Worm (Caenorhabditis elegans) whole organism, L1 larva: ENCODE data around the gene C25E10.10.
A peak's percentile ranks its signal among the peaks of the same experiment; 100 is the strongest.

Experiments used
- C16A3.4 ChIP-seq: fragments of 150-350 bp; optimal IDR thresholded peaks from 2 replicates; lab custom pipeline; 2014; ENCODE audit warnings: missing biosample characterization, missing genetic modification characterization
- C34B4.2 ChIP-seq: sonication (generic microtip); optimal IDR thresholded peaks from 2 replicates; lab custom pipeline; 2017; ENCODE audit warnings: mild to moderate bottlenecking, missing genetic modification characterization, missing compliant biosample characterization
- Y116A8C.19 ChIP-seq: sonication (generic microtip); optimal IDR thresholded peaks from 2 replicates; lab custom pipeline; 2016; ENCODE audit warnings: missing compliant biosample characterization, missing genetic modification characterization, borderline replicate concordance
- aha-1 ChIP-seq: fragments of 150-350 bp; optimal IDR thresholded peaks from 2 replicates; lab custom pipeline; 2014; ENCODE audit warnings: missing biosample characterization, missing genetic modification characterization
- alr-1 ChIP-seq: fragments of 200-800 bp; sonication (Bioruptor generic); optimal IDR thresholded peaks from 2 replicates; lab custom pipeline; 2018; ENCODE audit warnings: borderline replicate concordance, mild to moderate bottlenecking, missing genetic modification characterization, missing compliant biosample characterization
- aly-2 ChIP-seq: fragments of 150-350 bp; optimal IDR thresholded peaks from 2 replicates; lab custom pipeline; 2014; ENCODE audit warnings: missing biosample characterization, missing genetic modification characterization
- blmp-1 ChIP-seq: fragments of 150-350 bp; optimal IDR thresholded peaks from 2 replicates; lab custom pipeline; 2014; ENCODE audit warnings: missing biosample characterization, missing genetic modification characterization
- ceh-82 ChIP-seq, 3 experiments: fragments of 150-350 bp in 1 of 3; sonication (generic microtip) in 2 of 3; optimal IDR thresholded peaks; 2 replicates each; lab custom pipeline; 2014 to 2017; ENCODE audit warnings: missing biosample characterization in 3 of 3, missing genetic modification characterization in 3 of 3
- ceh-88 ChIP-seq: fragments of 200-800 bp; sonication (Bioruptor generic); IDR thresholded peaks from 2 replicates; pipeline ENCODE4 v1.3.6; 2022; ENCODE audit warnings: missing genetic modification characterization, missing compliant biosample characterization
- dpl-1 ChIP-seq, 3 experiments: fragments of 150-350 bp in 2 of 3; sonication (generic microtip) in 1 of 3; optimal IDR thresholded peaks; 2 replicates each; lab custom pipeline; 2014 to 2017; ENCODE audit warnings: missing biosample characterization in 3 of 3, missing genetic modification characterization in 3 of 3, missing genetic modification reagents in 3 of 3
- dsc-1 ChIP-seq: sonication (generic microtip); optimal IDR thresholded peaks from 2 replicates; lab custom pipeline; 2016; ENCODE audit warnings: mild to moderate bottlenecking, missing genetic modification characterization, missing compliant biosample characterization
- efl-1 ChIP-seq, 4 experiments: fragments of 150-350 bp; optimal IDR thresholded peaks in 3 of 4; peaks in 1 of 4; 1 replicate in 1 of 4; 2 replicates in 3 of 4; lab custom pipeline; 2014; ENCODE audit warnings: missing biosample characterization in 2 of 4, missing genetic modification characterization in 2 of 4, missing genetic modification reagents in 2 of 4
- ets-5 ChIP-seq: fragments of 200-800 bp; sonication (Bioruptor generic); IDR thresholded peaks from 2 replicates; pipeline ENCODE4 v1.3.6; 2022; ENCODE audit warnings: missing genetic modification characterization, missing compliant biosample characterization
- fkh-10 ChIP-seq: sonication (generic microtip); optimal IDR thresholded peaks from 2 replicates; lab custom pipeline; 2017; ENCODE audit warnings: missing biosample characterization, missing genetic modification reagents, missing genetic modification characterization
- fkh-8 ChIP-seq: sonication (generic microtip); optimal IDR thresholded peaks from 2 replicates; lab custom pipeline; 2016; ENCODE audit warnings: mild to moderate bottlenecking, missing genetic modification characterization, missing compliant biosample characterization
- hlh-17 ChIP-seq: fragments of 200-800 bp; sonication (Bioruptor generic); optimal IDR thresholded peaks from 2 replicates; lab custom pipeline; 2018; ENCODE audit warnings: missing genetic modification characterization, mild to moderate bottlenecking, missing compliant biosample characterization, moderate library complexity, borderline replicate concordance
- hpl-2 ChIP-seq: fragments of 150-350 bp; optimal IDR thresholded peaks from 2 replicates; lab custom pipeline; 2014; ENCODE audit warnings: missing biosample characterization, missing genetic modification reagents, missing genetic modification characterization
- lin-13 ChIP-seq: fragments of 150-350 bp; optimal IDR thresholded peaks from 2 replicates; lab custom pipeline; 2014; ENCODE audit warnings: missing biosample characterization, missing genetic modification reagents, missing genetic modification characterization
- lin-14 ChIP-seq: fragments of 200-800 bp; sonication (Bioruptor generic); optimal IDR thresholded peaks from 2 replicates; lab custom pipeline; 2018; ENCODE audit warnings: mild to moderate bottlenecking, missing genetic modification characterization, moderate library complexity, missing compliant biosample characterization
- lin-15B ChIP-seq: fragments of 150-350 bp; sonication (generic microtip); optimal IDR thresholded peaks from 3 replicates; lab custom pipeline; 2014; ENCODE audit warnings: missing biosample characterization, missing genetic modification characterization
- lin-39 ChIP-seq: fragments of 150-350 bp; optimal IDR thresholded peaks from 2 replicates; lab custom pipeline; 2014; ENCODE audit warnings: missing biosample characterization, missing genetic modification reagents, missing genetic modification characterization
- lir-3 ChIP-seq: sonication (generic microtip); optimal IDR thresholded peaks from 2 replicates; lab custom pipeline; 2016; ENCODE audit warnings: mild to moderate bottlenecking, missing genetic modification characterization, moderate library complexity, missing compliant biosample characterization; ENCODE audit not compliant: poor library complexity
- lsy-2 ChIP-seq, 2 experiments: fragments of 150-350 bp; optimal IDR thresholded peaks; 2 replicates each; lab custom pipeline; 2014; ENCODE audit warnings: missing biosample characterization in 2 of 2, missing genetic modification characterization in 2 of 2
- mab-9 ChIP-seq: fragments of 200-800 bp; sonication (Bioruptor generic); IDR thresholded peaks from 2 replicates; pipeline ENCODE4 v1.3.6; 2022; ENCODE audit warnings: missing genetic modification reagents, missing genetic modification characterization, missing compliant biosample characterization
- mdl-1 ChIP-seq, 2 experiments: fragments of 150-350 bp; optimal IDR thresholded peaks; 2 replicates each; lab custom pipeline; 2014 to 2017; ENCODE audit warnings: missing biosample characterization in 2 of 2, missing genetic modification characterization in 2 of 2, inconsistent platforms in 1 of 2
- mef-2 ChIP-seq: fragments of 150-350 bp; optimal IDR thresholded peaks from 2 replicates; lab custom pipeline; 2014; ENCODE audit warnings: missing biosample characterization, missing genetic modification characterization
- nhr-11 ChIP-seq: fragments of 150-350 bp; optimal IDR thresholded peaks from 2 replicates; lab custom pipeline; 2014; ENCODE audit warnings: missing biosample characterization, missing genetic modification characterization
- nhr-19 ChIP-seq: fragments of 200-800 bp; sonication (Bioruptor generic); conservative IDR thresholded peaks from 2 replicates; pipeline ENCODE4 v1.3.6; 2022; ENCODE audit warnings: missing genetic modification characterization, missing compliant biosample characterization
- nhr-20 ChIP-seq: sonication (generic microtip); optimal IDR thresholded peaks from 2 replicates; lab custom pipeline; 2016; ENCODE audit warnings: mild to moderate bottlenecking, missing genetic modification characterization, missing compliant biosample characterization
- nhr-77 ChIP-seq: fragments of 150-350 bp; optimal IDR thresholded peaks from 2 replicates; lab custom pipeline; 2014; ENCODE audit warnings: missing biosample characterization, missing genetic modification characterization
- nhr-84 ChIP-seq: sonication (generic microtip); optimal IDR thresholded peaks from 2 replicates; lab custom pipeline; 2017; ENCODE audit warnings: missing biosample characterization, missing genetic modification characterization
- nhr-85 ChIP-seq: sonication (generic microtip); peaks from one replicate; lab custom pipeline; 2016; ENCODE audit warnings: missing genetic modification characterization, inconsistent platforms, missing compliant biosample characterization
- nhr-90 ChIP-seq: sonication (generic microtip); optimal IDR thresholded peaks from 2 replicates; lab custom pipeline; 2016; ENCODE audit warnings: mild to moderate bottlenecking, missing genetic modification characterization, missing compliant biosample characterization; ENCODE audit not compliant: poor library complexity
- pag-3 ChIP-seq: sonication (generic microtip); optimal IDR thresholded peaks from 2 replicates; lab custom pipeline; 2017; ENCODE audit warnings: missing genetic modification characterization, mild to moderate bottlenecking, missing compliant biosample characterization, antibody characterized with exemption, borderline replicate concordance; ENCODE audit not compliant: insufficient read depth
- pqm-1 ChIP-seq: sonication (generic microtip); optimal IDR thresholded peaks from 3 replicates; lab custom pipeline; 2017; ENCODE audit warnings: missing biosample characterization, missing genetic modification characterization
- skn-1 ChIP-seq: fragments of 150-350 bp; optimal IDR thresholded peaks from 2 replicates; lab custom pipeline; 2014; ENCODE audit warnings: missing biosample characterization, missing genetic modification characterization
- snu-23 ChIP-seq: sonication (generic microtip); optimal IDR thresholded peaks from 2 replicates; lab custom pipeline; 2016; ENCODE audit warnings: missing genetic modification characterization, missing compliant biosample characterization
- sox-4 ChIP-seq: sonication (generic microtip); optimal IDR thresholded peaks from 2 replicates; lab custom pipeline; 2016; ENCODE audit warnings: missing genetic modification characterization, missing compliant biosample characterization
- sptf-1 ChIP-seq: fragments of 150-350 bp; optimal IDR thresholded peaks from 2 replicates; lab custom pipeline; 2014; ENCODE audit warnings: missing biosample characterization, missing genetic modification characterization
- sup-37 ChIP-seq: fragments of 200-800 bp; sonication (Bioruptor generic); optimal IDR thresholded peaks from 2 replicates; lab custom pipeline; 2018; ENCODE audit warnings: mild to moderate bottlenecking, missing genetic modification characterization, missing compliant biosample characterization
- tlp-1 ChIP-seq: fragments of 150-350 bp; optimal IDR thresholded peaks from 2 replicates; lab custom pipeline; 2014; ENCODE audit warnings: missing biosample characterization, missing genetic modification characterization
- unc-130 ChIP-seq: fragments of 150-350 bp; optimal IDR thresholded peaks from 2 replicates; lab custom pipeline; 2017; ENCODE audit warnings: missing biosample characterization, missing genetic modification characterization, inconsistent platforms
- unc-62 ChIP-seq: fragments of 150-350 bp; optimal IDR thresholded peaks from 2 replicates; lab custom pipeline; 2014; ENCODE audit warnings: missing biosample characterization, missing genetic modification reagents, missing genetic modification characterization
- unc-98 ChIP-seq: fragments of 200-800 bp; sonication (Bioruptor generic); IDR thresholded peaks from 2 replicates; pipeline ENCODE4 v1.3.6; 2022; ENCODE audit warnings: missing genetic modification characterization, missing compliant biosample characterization
- vab-15 ChIP-seq: sonication (generic microtip); optimal IDR thresholded peaks from 2 replicates; lab custom pipeline; 2017; ENCODE audit warnings: missing genotype, mild to moderate bottlenecking, missing genetic modification characterization, missing compliant biosample characterization
- xbp-1 ChIP-seq: sonication (generic microtip); optimal IDR thresholded peaks from 2 replicates; lab custom pipeline; 2016; ENCODE audit warnings: missing genetic modification characterization, missing compliant biosample characterization
- zip-4 ChIP-seq: fragments of 200-800 bp; sonication (Bioruptor generic); optimal IDR thresholded peaks from 2 replicates; lab custom pipeline; 2018; ENCODE audit warnings: mild to moderate bottlenecking, missing genetic modification characterization, moderate library complexity, missing compliant biosample characterization
- ztf-11 ChIP-seq, 2 experiments: sonication (generic microtip); optimal IDR thresholded peaks; 2 replicates each; lab custom pipeline; 2016 to 2017; ENCODE audit warnings: missing genetic modification characterization in 2 of 2, missing biosample characterization in 1 of 2, missing compliant biosample characterization in 1 of 2
- ztf-4 ChIP-seq: fragments of 150-350 bp; optimal IDR thresholded peaks from 2 replicates; lab custom pipeline; 2014; ENCODE audit warnings: missing biosample characterization, missing genetic modification characterization

The C25E10.10 gene

DNA sequence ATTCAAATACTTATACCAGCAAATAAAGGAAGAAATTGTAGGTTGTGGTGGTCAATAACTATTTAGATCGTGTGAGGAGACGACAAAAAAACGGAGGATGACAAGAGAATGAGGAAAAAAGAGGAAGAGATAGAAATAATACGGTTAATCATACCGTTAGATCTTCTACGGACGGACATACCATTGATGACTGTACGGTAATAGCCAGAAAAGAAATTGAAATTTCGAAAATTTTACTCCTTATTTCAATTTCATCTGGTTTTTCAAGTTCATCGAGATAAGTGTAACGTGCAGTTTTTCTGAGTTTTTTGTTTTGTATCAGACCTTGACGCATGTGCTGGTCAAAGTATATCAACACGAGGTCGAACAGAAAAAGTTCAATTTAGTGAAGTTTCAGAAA, 9.8 kb upstream of the C25E10.10 start:
- TF ChIP-seq fkh-10 (GFP tag; lab: Kevin White, UChicago) (no peak), mef-2 (tag; lab: Kevin White, UChicago) (no peak), sup-37 (GFP tag; lab: Kevin White, UChicago) (no peak), lin-13 (GFP tag; lab: Kevin White, UChicago) (no peak), ceh-82 (tag; optimal IDR thresholded peaks at IDR 0.05; lab: Kevin White, UChicago) (no peak), aha-1 (no peak), snu-23 (GFP tag; lab: Kevin White, UChicago) (peak; percentile 16), lin-14 (GFP tag; lab: Kevin White, UChicago) (peak; percentile 62), vab-15 (tag; lab: Kevin White, UChicago) (no peak), ceh-88 (GFP tag; lab: Robert Waterston, UW) (no peak), dsc-1 (tag; lab: Kevin White, UChicago) (no peak), lin-39 (tag; lab: Kevin White, UChicago) (no peak), nhr-77 (tag; lab: Kevin White, UChicago) (no peak), efl-1 (optimal IDR thresholded peaks at IDR 0.05; lab: Kevin White, UChicago) (no peak), efl-1 (GFP tag; optimal IDR thresholded peaks at IDR 0.05 in 1 of 2; lab: Kevin White, UChicago) (no peak), unc-130 (no peak), Y116A8C.19 (tag; lab: Kevin White, UChicago) (no peak), pag-3 (tag; lab: Kevin White, UChicago) (no peak), mdl-1 (tag; optimal IDR thresholded peaks at IDR 0.05; lab: Kevin White, UChicago) (no peak), xbp-1 (tag; lab: Kevin White, UChicago) (no peak), lsy-2 (tag; optimal IDR thresholded peaks at IDR 0.05; lab: Kevin White, UChicago) (peak in 1 of 2 experiments; percentile 3), nhr-11 (tag; lab: Kevin White, UChicago) (no peak), skn-1 (tag; lab: Kevin White, UChicago) (no peak), C34B4.2 (tag; lab: Kevin White, UChicago) (no peak), fkh-8 (tag; lab: Kevin White, UChicago) (no peak), pqm-1 (no peak), hpl-2 (no peak), nhr-20 (tag; lab: Kevin White, UChicago) (peak; percentile 11), unc-62 (GFP tag; lab: Kevin White, UChicago) (no peak), nhr-19 (GFP tag; lab: Robert Waterston, UW) (no peak), mab-9 (GFP tag; lab: Robert Waterston, UW) (no peak), tlp-1 (tag; lab: Kevin White, UChicago) (no peak), unc-98 (GFP tag; lab: Robert Waterston, UW) (no peak), zip-4 (GFP tag; lab: Kevin White, UChicago) (no peak), nhr-85 (peak; percentile 91), alr-1 (tag; lab: Kevin White, UChicago) (no peak), lin-15B (tag; lab: Kevin White, UChicago) (no peak), blmp-1 (tag; lab: Kevin White, UChicago) (peak; percentile 72), ets-5 (GFP tag; lab: Robert Waterston, UW) (no peak), nhr-90 (tag; lab: Kevin White, UChicago) (no peak)

DNA sequence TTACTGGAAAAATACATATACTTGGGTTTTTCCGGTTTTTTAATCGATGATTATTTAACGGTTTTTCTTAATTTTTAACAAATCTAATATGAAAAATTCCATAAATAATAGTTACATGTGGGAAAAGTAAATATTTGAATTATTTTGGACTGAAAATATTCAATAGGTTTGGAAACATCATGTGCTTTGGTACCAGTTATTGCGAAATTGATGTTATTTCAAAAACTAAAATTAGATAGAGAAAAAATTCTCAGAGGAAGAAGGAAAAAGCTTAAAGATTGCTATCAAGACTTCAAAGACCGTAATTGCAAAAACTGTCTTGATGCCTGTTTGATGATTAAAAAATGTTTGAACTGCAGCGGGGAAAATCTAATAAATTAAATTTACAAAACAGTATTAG, 8.8 kb upstream of the C25E10.10 start:
- TF ChIP-seq snu-23 (GFP tag; lab: Kevin White, UChicago) (no peak), vab-15 (tag; lab: Kevin White, UChicago) (no peak), ztf-11 (tag; optimal IDR thresholded peaks at IDR 0.05; lab: Kevin White, UChicago) (no peak), lir-3 (no peak), dpl-1 (GFP tag; optimal IDR thresholded peaks at IDR 0.05; lab: Kevin White, UChicago) (no peak), mef-2 (tag; lab: Kevin White, UChicago) (no peak), C16A3.4 (no peak), ztf-4 (no peak), hlh-17 (GFP tag; lab: Kevin White, UChicago) (no peak), aly-2 (tag; lab: Kevin White, UChicago) (no peak), efl-1 (optimal IDR thresholded peaks at IDR 0.05; lab: Kevin White, UChicago) (no peak), efl-1 (GFP tag; optimal IDR thresholded peaks at IDR 0.05 in 1 of 2; lab: Kevin White, UChicago) (peak in 1 of 2 experiments; percentile 29), nhr-84 (tag; lab: Kevin White, UChicago) (no peak), sptf-1 (no peak), fkh-8 (tag; lab: Kevin White, UChicago) (no peak), sox-4 (tag; lab: Kevin White, UChicago) (no peak), nhr-85 (peak; percentile 54)
- TF ChIP-seq, all 84 proteins: peak for 2
